Fruit fly (Drosophila melanogaster) whole organism, prepupa: Measurements from ENCODE around the gene Patsas.

ENCODE experiments used
- CG10631 ChIP-seq: fragments of 200-800 bp; sonication (Bioruptor generic); optimal IDR thresholded peaks from 2 replicates; lab custom pipeline; 2016; ENCODE audit warnings: missing biosample characterization, missing genetic modification characterization
- CG10669 ChIP-seq: fragments of 200-800 bp; sonication (Bioruptor generic); optimal IDR thresholded peaks from 3 replicates; lab custom pipeline; 2018; ENCODE audit warnings: missing biosample characterization, mild to moderate bottlenecking, missing genetic modification characterization, moderate library complexity
- CG11294 ChIP-seq: fragments of 200-800 bp; sonication (Bioruptor generic); IDR thresholded peaks from 2 replicates; pipeline ENCODE4 v1.3.6; 2022; ENCODE audit warnings: missing biosample characterization, missing genetic modification characterization
- CG11762 ChIP-seq: fragments of 200-800 bp; sonication (Bioruptor generic); optimal IDR thresholded peaks from 3 replicates; lab custom pipeline; 2016; ENCODE audit warnings: missing biosample characterization, missing genetic modification characterization; ENCODE audit not compliant: insufficient read depth
- CG11902 ChIP-seq: fragments of 200-800 bp; sonication (Bioruptor generic); optimal IDR thresholded peaks from 3 replicates; lab custom pipeline; 2016; ENCODE audit warnings: missing biosample characterization, missing genetic modification characterization
- CG1621 ChIP-seq: fragments of 200-800 bp; sonication (Bioruptor generic); optimal IDR thresholded peaks from 3 replicates; lab custom pipeline; 2018; ENCODE audit warnings: missing biosample characterization, mild to moderate bottlenecking, missing genetic modification characterization
- CG16779 ChIP-seq: fragments of 200-800 bp; sonication (Bioruptor generic); optimal IDR thresholded peaks from 3 replicates; lab custom pipeline; 2017; ENCODE audit warnings: missing biosample characterization, mild to moderate bottlenecking, missing genetic modification characterization
- CG31627 ChIP-seq: fragments of 200-800 bp; sonication (Bioruptor generic); optimal IDR thresholded peaks from 3 replicates; lab custom pipeline; 2016; ENCODE audit warnings: missing biosample characterization, missing genetic modification characterization
- CG32006 ChIP-seq: fragments of 200-800 bp; sonication (Bioruptor generic); optimal IDR thresholded peaks from 3 replicates; lab custom pipeline; 2017; ENCODE audit warnings: missing biosample characterization, mild to moderate bottlenecking, missing genetic modification characterization
- CG3919 ChIP-seq: fragments of 200-800 bp; sonication (Bioruptor generic); optimal IDR thresholded peaks from 3 replicates; lab custom pipeline; 2016; ENCODE audit warnings: missing biosample characterization, missing genetic modification characterization
- CG6163 ChIP-seq: fragments of 200-800 bp; sonication (Bioruptor generic); IDR thresholded peaks from 3 replicates; pipeline ENCODE4 v1.3.6; 2022; ENCODE audit warnings: missing biosample characterization, missing genetic modification characterization
- CG6276 ChIP-seq: fragments of 200-800 bp; sonication (Bioruptor generic); optimal IDR thresholded peaks from 2 replicates; lab custom pipeline; 2017; ENCODE audit warnings: missing biosample characterization, mild to moderate bottlenecking, missing genetic modification characterization
- CG6854 ChIP-seq: fragments of 200-800 bp; sonication (Bioruptor generic); optimal IDR thresholded peaks from 2 replicates; lab custom pipeline; 2017; ENCODE audit warnings: missing biosample characterization, mild to moderate bottlenecking, missing genetic modification characterization
- CG7368 ChIP-seq: fragments of 200-800 bp; sonication (Bioruptor generic); optimal IDR thresholded peaks from 3 replicates; lab custom pipeline; 2016; ENCODE audit warnings: missing biosample characterization, missing genetic modification characterization
- CG8119 ChIP-seq: fragments of 200-800 bp; sonication (Bioruptor generic); IDR thresholded peaks from 3 replicates; pipeline ENCODE4 v1.3.6; 2022; ENCODE audit warnings: missing biosample characterization, missing genetic modification characterization
- CG8319 ChIP-seq: fragments of 200-800 bp; sonication (Bioruptor generic); optimal IDR thresholded peaks from 3 replicates; lab custom pipeline; 2016; ENCODE audit warnings: missing biosample characterization, missing genetic modification characterization
- CG9139 ChIP-seq: fragments of 200-800 bp; sonication (Bioruptor generic); optimal IDR thresholded peaks from 3 replicates; lab custom pipeline; 2017; ENCODE audit warnings: missing biosample characterization, mild to moderate bottlenecking, missing genetic modification characterization
- Eip75B ChIP-seq: fragments of 200-800 bp; sonication (Bioruptor generic); optimal IDR thresholded peaks from 3 replicates; lab custom pipeline; 2016; ENCODE audit warnings: missing biosample characterization, missing genetic modification characterization
- Eip78C ChIP-seq: fragments of 200-800 bp; sonication (Bioruptor generic); peaks from one replicate; lab custom pipeline; 2016; ENCODE audit warnings: missing biosample characterization, missing genetic modification characterization
- Eip93F ChIP-seq: fragments of 200-800 bp; sonication (Bioruptor generic); optimal IDR thresholded peaks from 2 replicates; lab custom pipeline; 2016; ENCODE audit warnings: missing biosample characterization, mild to moderate bottlenecking, missing genetic modification characterization
- Ets21C ChIP-seq: fragments of 200-800 bp; sonication (Bioruptor generic); optimal IDR thresholded peaks from 3 replicates; lab custom pipeline; 2016; ENCODE audit warnings: missing biosample characterization, missing genetic modification characterization
- Gug ChIP-seq: fragments of 200-800 bp; sonication (Bioruptor generic); IDR thresholded peaks from 2 replicates; pipeline ENCODE4 v1.3.6; 2022; ENCODE audit warnings: missing biosample characterization, missing genetic modification characterization
- Hr39 ChIP-seq: fragments of 200-800 bp; sonication (Bioruptor generic); optimal IDR thresholded peaks from 2 replicates; lab custom pipeline; 2016; ENCODE audit warnings: missing biosample characterization, missing genetic modification characterization
- Sox102F ChIP-seq: fragments of 200-800 bp; sonication (Bioruptor generic); optimal IDR thresholded peaks from 2 replicates; lab custom pipeline; 2016; ENCODE audit warnings: missing biosample characterization, mild to moderate bottlenecking, missing genetic modification characterization
- Sox15 ChIP-seq: fragments of 200-800 bp; sonication (Bioruptor generic); optimal IDR thresholded peaks from 3 replicates; lab custom pipeline; 2016; ENCODE audit warnings: missing biosample characterization, missing genetic modification characterization
- achi ChIP-seq: fragments of 200-800 bp; sonication (Bioruptor generic); optimal IDR thresholded peaks from 3 replicates; lab custom pipeline; 2016; ENCODE audit warnings: missing biosample characterization, missing genetic modification characterization
- acj6 ChIP-seq: fragments of 200-800 bp; sonication (Bioruptor generic); optimal IDR thresholded peaks from 3 replicates; lab custom pipeline; 2016; ENCODE audit warnings: missing biosample characterization, missing genetic modification characterization
- cyc ChIP-seq: fragments of 200-800 bp; sonication (Bioruptor generic); optimal IDR thresholded peaks from 3 replicates; lab custom pipeline; 2016; ENCODE audit warnings: missing biosample characterization, missing genetic modification characterization
- dsx ChIP-seq: fragments of 200-800 bp; optimal IDR thresholded peaks from 3 replicates; lab custom pipeline; 2019; ENCODE audit warnings: missing biosample characterization, mild to moderate bottlenecking, missing genetic modification characterization, moderate library complexity; ENCODE audit not compliant: poor library complexity, severe bottlenecking
- eg ChIP-seq: fragments of 200-800 bp; sonication (Bioruptor generic); IDR thresholded peaks from 3 replicates; pipeline ENCODE4 v1.3.6; 2022; ENCODE audit warnings: missing biosample characterization, missing genetic modification characterization
- fd59A ChIP-seq: fragments of 200-800 bp; sonication (Bioruptor generic); optimal IDR thresholded peaks from 2 replicates; lab custom pipeline; 2017; ENCODE audit warnings: missing biosample characterization, mild to moderate bottlenecking, missing genetic modification characterization, missing genetic modification reagents
- fkh ChIP-seq: fragments of 200-800 bp; sonication (Bioruptor generic); optimal IDR thresholded peaks from 3 replicates; lab custom pipeline; 2017; ENCODE audit warnings: missing biosample characterization, mild to moderate bottlenecking, missing genetic modification characterization, moderate library complexity
- lz ChIP-seq: fragments of 200-800 bp; sonication (Bioruptor generic); optimal IDR thresholded peaks from 3 replicates; lab custom pipeline; 2016; ENCODE audit warnings: missing biosample characterization, missing genetic modification characterization
- net ChIP-seq: fragments of 200-800 bp; sonication (Bioruptor generic); optimal IDR thresholded peaks from 3 replicates; lab custom pipeline; 2016; ENCODE audit warnings: missing biosample characterization, missing genetic modification characterization
- pdm3 ChIP-seq: fragments of 200-800 bp; sonication (Bioruptor generic); optimal IDR thresholded peaks from 3 replicates; lab custom pipeline; 2016; ENCODE audit warnings: missing biosample characterization, missing genetic modification characterization
- spab ChIP-seq: fragments of 200-800 bp; sonication (Bioruptor generic); optimal IDR thresholded peaks from 2 replicates; lab custom pipeline; 2017; ENCODE audit warnings: missing biosample characterization, mild to moderate bottlenecking, missing genetic modification characterization, missing genetic modification reagents
- topi ChIP-seq: fragments of 200-800 bp; sonication (Bioruptor generic); optimal IDR thresholded peaks from 3 replicates; lab custom pipeline; 2016; ENCODE audit warnings: missing biosample characterization, missing genetic modification characterization
- vri ChIP-seq: fragments of 200-800 bp; sonication (Bioruptor generic); optimal IDR thresholded peaks from 3 replicates; lab custom pipeline; 2016; ENCODE audit warnings: missing biosample characterization, mild to moderate bottlenecking, missing genetic modification characterization

Gene Patsas

DNA sequence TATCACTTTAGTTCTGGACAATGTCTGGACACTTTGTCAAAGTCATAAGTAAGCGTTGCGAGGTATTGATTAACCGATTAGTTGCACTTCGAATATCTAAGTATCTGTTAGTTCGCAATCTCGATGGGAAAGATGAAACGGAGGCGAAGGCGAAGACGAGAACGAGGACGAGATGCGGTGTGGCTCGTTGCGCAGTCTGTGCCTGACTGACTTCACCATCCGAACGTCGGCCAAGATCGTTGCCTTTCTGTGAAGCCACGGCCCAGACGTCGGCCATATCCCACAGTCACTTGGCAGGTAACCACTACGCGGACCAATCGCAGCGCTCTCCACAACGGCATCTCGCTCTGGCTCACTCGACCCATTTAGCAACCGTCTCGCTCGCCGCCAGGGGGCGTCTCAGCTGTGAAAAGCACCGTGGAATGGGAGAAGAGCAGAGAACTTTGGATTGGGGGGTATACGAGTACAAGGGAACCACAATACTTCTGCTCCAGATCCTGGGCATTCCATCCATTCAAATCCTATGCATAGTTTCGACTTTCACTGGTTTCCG lies 17.4 kb downstream of the Patsas start, which contains the start of gene prd:
Gene prd (minus strand): TSS at position 209 of the 553 bp plus-strand sequence.
- TF ChIP-seq CG11762 (GFP tag; lab: Kevin White, UChicago) (no peak), Ets21C (GFP tag; lab: Kevin White, UChicago) (no peak), achi (GFP tag; lab: Kevin White, UChicago) (no peak), dsx (GFP tag; lab: Kevin White, UChicago) (no peak), CG6276 (GFP tag; lab: Kevin White, UChicago) (no peak)

DNA sequence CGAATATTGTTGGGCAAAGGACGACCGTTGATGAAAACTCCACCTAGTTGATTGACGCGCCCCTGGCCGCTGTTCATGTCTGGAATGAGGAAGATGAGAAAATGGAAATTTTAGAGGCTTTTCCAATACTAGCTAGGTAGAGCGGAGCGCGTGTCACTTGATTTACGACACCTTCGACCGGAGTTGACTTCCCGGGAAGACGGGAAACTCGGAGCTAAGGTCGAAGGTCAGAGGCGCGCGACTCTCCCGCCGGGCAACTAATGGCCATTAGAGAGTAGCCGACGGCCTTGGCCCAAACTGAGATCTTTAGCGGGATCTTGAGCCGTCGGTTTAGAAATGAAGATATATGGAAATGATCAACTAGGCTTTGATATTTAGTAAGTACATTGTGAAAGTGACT lies 18.1 kb downstream of the Patsas start:
- no peak for TF ChIP-seq spab
- no peak for TF ChIP-seq eg
- no peak for TF ChIP-seq fkh
- no peak for TF ChIP-seq CG1621
- TF ChIP-seq cyc (GFP tag; lab: Kevin White, UChicago) = no peak
- no peak for TF ChIP-seq CG10631 (GFP tag; lab: Kevin White, UChicago)
- no peak for TF ChIP-seq CG10669 (GFP tag; lab: Kevin White, UChicago)
- TF ChIP-seq CG11902 = no peak
- TF ChIP-seq CG6854 (GFP tag; lab: Kevin White, UChicago) = no peak
- TF ChIP-seq CG16779 = no peak
- no peak for TF ChIP-seq CG6163 (GFP tag; lab: Robert Waterston, UW)
- TF ChIP-seq vri = no peak
- TF ChIP-seq CG8119 = no peak
- TF ChIP-seq Eip75B (GFP tag; lab: Kevin White, UChicago) = no peak
- no peak for TF ChIP-seq Sox15 (GFP tag; lab: Kevin White, UChicago)
- TF ChIP-seq CG11294 (GFP tag; lab: Robert Waterston, UW) = no peak
- no peak for TF ChIP-seq achi (GFP tag; lab: Kevin White, UChicago)
- no peak for TF ChIP-seq Sox102F
- no peak for TF ChIP-seq Eip78C (GFP tag; lab: Kevin White, UChicago)
- no peak for TF ChIP-seq CG3919

DNA sequence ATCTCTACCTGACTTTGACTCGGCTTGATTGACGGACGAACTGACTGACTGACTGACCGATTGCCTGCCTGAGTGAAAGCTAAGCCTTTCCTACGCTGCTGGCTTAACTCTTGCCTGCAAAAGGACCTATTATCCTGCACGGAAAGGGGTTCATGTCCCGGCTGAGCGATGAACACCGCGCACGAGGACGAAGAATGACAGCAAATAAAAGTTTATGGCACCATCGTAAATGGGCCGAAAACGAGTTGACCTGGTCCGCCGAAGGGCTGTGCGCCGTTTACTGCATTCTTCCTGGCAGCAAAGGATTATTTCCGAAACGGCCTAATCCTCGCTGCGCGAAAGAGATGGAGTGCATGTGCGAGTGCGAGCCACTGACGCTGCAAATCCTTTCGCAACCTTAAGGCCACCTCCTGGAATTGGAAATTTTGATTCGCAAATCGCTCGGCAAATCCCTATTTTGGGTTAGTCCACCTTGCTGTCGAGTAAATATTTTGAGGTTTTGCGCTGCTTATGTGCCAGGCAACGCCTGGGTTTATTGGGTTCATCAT lies 21.9 kb downstream of the Patsas start:
- TF ChIP-seq fd59A (GFP tag; lab: Kevin White, UChicago) = no peak
- no peak for TF ChIP-seq CG31627 (GFP tag; lab: Kevin White, UChicago)
- no peak for TF ChIP-seq CG32006
- TF ChIP-seq CG7368 = no peak
- TF ChIP-seq CG1621 = no peak
- TF ChIP-seq net = no peak
- TF ChIP-seq spab = no peak
- TF ChIP-seq pdm3 (GFP tag; lab: Kevin White, UChicago) = no peak
- no peak for TF ChIP-seq CG10669 (GFP tag; lab: Kevin White, UChicago)
- no peak for TF ChIP-seq achi (GFP tag; lab: Kevin White, UChicago)
- no peak for TF ChIP-seq Hr39 (GFP tag; lab: Kevin White, UChicago)
- TF ChIP-seq cyc (GFP tag; lab: Kevin White, UChicago) = no peak
- TF ChIP-seq vri = no peak
- TF ChIP-seq lz (GFP tag; lab: Kevin White, UChicago) = no peak
- no peak for TF ChIP-seq CG8319
- no peak for TF ChIP-seq topi (GFP tag; lab: Kevin White, UChicago)
- TF ChIP-seq CG8119 = no peak
- TF ChIP-seq, all 60 proteins: peak for 0

DNA sequence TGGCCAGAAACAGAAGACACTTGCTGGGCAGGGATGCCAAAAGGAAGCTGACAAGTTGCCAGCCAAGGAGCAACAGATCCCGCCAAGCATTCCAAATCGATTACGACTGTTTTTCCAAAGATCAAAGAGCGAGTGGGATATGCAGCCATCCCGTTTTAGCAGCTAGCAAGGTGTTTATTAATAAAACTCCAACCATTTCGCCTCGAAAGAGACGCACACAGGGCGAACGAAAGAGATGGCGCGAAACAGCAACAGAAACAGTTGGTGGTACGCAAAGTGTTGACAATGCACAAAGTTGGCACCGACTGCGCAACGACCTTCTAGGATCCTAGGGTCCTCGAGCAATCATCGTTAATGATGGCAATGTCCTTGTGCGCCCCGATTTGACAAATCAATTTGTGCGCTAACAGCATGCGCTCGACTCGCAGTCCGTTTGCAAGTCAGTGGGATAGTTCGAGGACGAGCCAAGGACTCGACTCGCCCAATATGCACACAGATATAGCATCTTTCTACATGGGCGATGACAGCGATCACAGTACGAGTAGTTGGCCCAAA lies 23.2 kb downstream of the Patsas start:
- TF ChIP-seq dsx (GFP tag; lab: Kevin White, UChicago) (no peak), Gug (GFP tag; lab: Robert Waterston, UW) (no peak), fd59A (GFP tag; lab: Kevin White, UChicago) (no peak), CG31627 (GFP tag; lab: Kevin White, UChicago) (no peak), Eip93F (GFP tag; lab: Kevin White, UChicago) (no peak), CG8319 (no peak), CG9139 (GFP tag; lab: Kevin White, UChicago) (no peak), eg (no peak), CG10631 (GFP tag; lab: Kevin White, UChicago) (no peak), CG11294 (GFP tag; lab: Robert Waterston, UW) (no peak), acj6 (GFP tag; lab: Kevin White, UChicago) (no peak), CG11902 (no peak)
